Worm (Caenorhabditis elegans) whole organism, L2 larva: ENCODE data around the gene glb-19.

ENCODE experiments used
- F13H6.1 ChIP-seq: sonication (generic microtip); optimal IDR thresholded peaks from 2 replicates; lab custom pipeline; 2016; ENCODE audit warnings: missing genetic modification characterization, missing compliant biosample characterization
- R02D3.7 ChIP-seq: fragments of 150-350 bp; optimal IDR thresholded peaks from 2 replicates; lab custom pipeline; 2014; ENCODE audit warnings: missing biosample characterization, missing genetic modification characterization
- ZK546.5 ChIP-seq: sonication (generic microtip); optimal IDR thresholded peaks from 2 replicates; lab custom pipeline; 2017; ENCODE audit warnings: missing biosample characterization, missing genetic modification characterization
- alr-1 ChIP-seq: fragments of 150-350 bp; optimal IDR thresholded peaks from 2 replicates; lab custom pipeline; 2014; ENCODE audit warnings: missing biosample characterization, missing genetic modification characterization
- ama-1 ChIP-seq: fragments of 150-350 bp; optimal IDR thresholded peaks from 2 replicates; lab custom pipeline; 2018; ENCODE audit warnings: inconsistent platforms
- ceh-16 ChIP-seq: fragments of 150-350 bp; optimal IDR thresholded peaks from 2 replicates; lab custom pipeline; 2014; ENCODE audit warnings: missing biosample characterization, missing genetic modification characterization
- crh-2 ChIP-seq: sonication (generic microtip); optimal IDR thresholded peaks from 2 replicates; lab custom pipeline; 2017; ENCODE audit warnings: missing biosample characterization, missing genetic modification characterization
- dmd-4 ChIP-seq: sonication (generic microtip); optimal IDR thresholded peaks from 2 replicates; lab custom pipeline; 2017; ENCODE audit warnings: missing biosample characterization, missing genetic modification characterization
- elt-1 ChIP-seq: fragments of 150-350 bp; optimal IDR thresholded peaks from 2 replicates; lab custom pipeline; 2014; ENCODE audit warnings: missing biosample characterization, missing genetic modification characterization
- fos-1 ChIP-seq: fragments of 150-350 bp; optimal IDR thresholded peaks from 2 replicates; lab custom pipeline; 2014; ENCODE audit warnings: missing biosample characterization, missing genetic modification characterization
- gmeb-1 ChIP-seq: fragments of 150-350 bp; optimal IDR thresholded peaks from 2 replicates; lab custom pipeline; 2014; ENCODE audit warnings: missing biosample characterization, missing genetic modification characterization
- lin-39 ChIP-seq: fragments of 150-350 bp; optimal IDR thresholded peaks from 2 replicates; lab custom pipeline; 2014; ENCODE audit warnings: missing biosample characterization, missing genetic modification reagents, missing genetic modification characterization
- lsy-2 ChIP-seq, 2 experiments: fragments of 150-350 bp in 1 of 2; sonication (generic microtip) in 1 of 2; optimal IDR thresholded peaks; 2 replicates each; lab custom pipeline; 2014 to 2017; ENCODE audit warnings: missing biosample characterization in 2 of 2, missing genetic modification characterization in 2 of 2
- mbf-1 ChIP-seq: sonication (generic microtip); optimal IDR thresholded peaks from 2 replicates; lab custom pipeline; 2017; ENCODE audit warnings: missing biosample characterization, missing genetic modification characterization
- nhr-10 ChIP-seq: sonication (generic microtip); optimal IDR thresholded peaks from 2 replicates; lab custom pipeline; 2017; ENCODE audit warnings: missing biosample characterization, missing genetic modification characterization
- nhr-11 ChIP-seq: fragments of 150-350 bp; optimal IDR thresholded peaks from 2 replicates; lab custom pipeline; 2014; ENCODE audit warnings: missing biosample characterization, missing genetic modification characterization
- nhr-12 ChIP-seq: fragments of 150-350 bp; optimal IDR thresholded peaks from 2 replicates; lab custom pipeline; 2014; ENCODE audit warnings: missing biosample characterization, missing genetic modification characterization
- nhr-21 ChIP-seq: fragments of 150-350 bp; optimal IDR thresholded peaks from 2 replicates; lab custom pipeline; 2014; ENCODE audit warnings: missing biosample characterization, missing genetic modification characterization
- nhr-23 ChIP-seq: fragments of 150-350 bp; optimal IDR thresholded peaks from 2 replicates; lab custom pipeline; 2014; ENCODE audit warnings: missing biosample characterization, missing genetic modification reagents, missing genetic modification characterization
- nhr-25 ChIP-seq: fragments of 150-350 bp; sonication (generic microtip); optimal IDR thresholded peaks from 3 replicates; lab custom pipeline; 2014; ENCODE audit warnings: missing biosample characterization, missing genetic modification characterization
- nhr-6 ChIP-seq: fragments of 150-350 bp; optimal IDR thresholded peaks from 2 replicates; lab custom pipeline; 2014; ENCODE audit warnings: missing biosample characterization, missing genetic modification characterization
- nhr-77 ChIP-seq: fragments of 150-350 bp; optimal IDR thresholded peaks from 2 replicates; lab custom pipeline; 2014; ENCODE audit warnings: missing biosample characterization, missing genetic modification characterization
- peb-1 ChIP-seq: fragments of 150-350 bp; optimal IDR thresholded peaks from 2 replicates; lab custom pipeline; 2014; ENCODE audit warnings: missing biosample characterization, missing genetic modification characterization
- sem-4 ChIP-seq: fragments of 150-350 bp; optimal IDR thresholded peaks from 2 replicates; lab custom pipeline; 2014; ENCODE audit warnings: missing biosample characterization, missing genetic modification reagents, missing genetic modification characterization
- skn-1 ChIP-seq: sonication (generic microtip); optimal IDR thresholded peaks from 2 replicates; lab custom pipeline; 2017; ENCODE audit warnings: missing biosample characterization, missing genetic modification characterization
- sma-9 ChIP-seq, 2 experiments: fragments of 150-350 bp in 1 of 2; sonication (generic microtip) in 1 of 2; optimal IDR thresholded peaks; 2 replicates each; lab custom pipeline; 2014 to 2016; ENCODE audit warnings: missing genetic modification characterization in 2 of 2, mild to moderate bottlenecking in 1 of 2, missing biosample characterization in 1 of 2, missing compliant biosample characterization in 1 of 2, missing genetic modification reagents in 1 of 2, moderate library complexity in 1 of 2
- snpc-4 ChIP-seq: fragments of 150-350 bp; optimal IDR thresholded peaks from 2 replicates; lab custom pipeline; 2014; ENCODE audit warnings: missing biosample characterization, missing genetic modification characterization
- unc-39 ChIP-seq: fragments of 150-350 bp; optimal IDR thresholded peaks from 2 replicates; lab custom pipeline; 2014; ENCODE audit warnings: missing biosample characterization, missing genetic modification characterization
- unc-55 ChIP-seq: fragments of 150-350 bp; sonication (generic microtip); optimal IDR thresholded peaks from 3 replicates; lab custom pipeline; 2014; ENCODE audit warnings: missing biosample characterization, missing genetic modification reagents, missing genetic modification characterization
- zag-1 ChIP-seq: fragments of 150-350 bp; optimal IDR thresholded peaks from 2 replicates; lab custom pipeline; 2014; ENCODE audit warnings: missing biosample characterization, missing genetic modification characterization
- ztf-1 ChIP-seq: fragments of 200-800 bp; sonication (Bioruptor generic); conservative IDR thresholded peaks from 2 replicates; pipeline ENCODE4 v1.3.6; 2022; ENCODE audit warnings: missing genetic modification characterization, missing compliant biosample characterization
- ztf-11 ChIP-seq: sonication (generic microtip); optimal IDR thresholded peaks from 2 replicates; lab custom pipeline; 2017; ENCODE audit warnings: missing biosample characterization, missing genetic modification characterization
- ztf-4 ChIP-seq: fragments of 150-350 bp; optimal IDR thresholded peaks from 2 replicates; lab custom pipeline; 2014; ENCODE audit warnings: missing biosample characterization, missing genetic modification characterization

Gene glb-19

ce11 chrIV:10666523-10666922, 12.6 kb upstream of the glb-19 start, which contains the start of gene epi-1:
Gene epi-1, plus strand, starts transcription at chrIV:10666823.
- no peak for TF ChIP-seq sma-9 (GFP tag; optimal IDR thresholded peaks at IDR 0.05; lab: Kevin White, UChicago)
- no peak for TF ChIP-seq sma-9 (tag; optimal IDR thresholded peaks at IDR 0.05; lab: Kevin White, UChicago)
- TF ChIP-seq peb-1, result no peak
- TF ChIP-seq mbf-1 (tag; lab: Kevin White, UChicago), result no peak
- no peak for TF ChIP-seq dmd-4
- TF ChIP-seq nhr-6 (tag; lab: Kevin White, UChicago), result no peak
- no peak for TF ChIP-seq sem-4 (tag; lab: Kevin White, UChicago)
- no peak for TF ChIP-seq nhr-77
- no peak for TF ChIP-seq unc-39
- no peak for TF ChIP-seq ama-1

ce11 chrIV:10664134-10664533, 10.2 kb upstream of the glb-19 start, which contains the start of gene K08C7.7:
Gene K08C7.7, plus strand, starts transcription at chrIV:10664434.
- TF ChIP-seq nhr-11 (no peak), crh-2 (tag; lab: Kevin White, UChicago) (no peak), nhr-10 (tag; lab: Kevin White, UChicago) (no peak)

ce11 chrIV:10661760-10662159, 7.8 kb upstream of the glb-19 start, which contains the start of gene fmo-1:
Gene fmo-1, plus strand, starts transcription at chrIV:10661857.
- peak; percentile 8 for TF ChIP-seq gmeb-1 (tag; lab: Kevin White, UChicago)
- no peak for TF ChIP-seq skn-1
- TF ChIP-seq fos-1, result peak; percentile 52

ce11 chrIV:10661072-10661471, 7.1 kb upstream of the glb-19 start:
- TF ChIP-seq lsy-2 (tag; optimal IDR thresholded peaks at IDR 0.05; lab: Kevin White, UChicago) (no peak), fos-1 (peak; percentile 62)

ce11 chrIV:10656770-10657323, 2.9 kb upstream of the glb-19 start, which contains the start of gene K08C7.1:
Gene K08C7.1, plus strand, starts transcription at chrIV:10656812.
- no peak for TF ChIP-seq alr-1 (tag; lab: Kevin White, UChicago)
- TF ChIP-seq skn-1, result no peak
- TF ChIP-seq fos-1, result peak; percentile 31
- no peak for TF ChIP-seq nhr-12 (tag; lab: Kevin White, UChicago)
- no peak for TF ChIP-seq snpc-4 (tag; lab: Kevin White, UChicago)

ce11 chrIV:10638977-10639376, 15.0 kb downstream of the glb-19 start, which contains the start of gene F56C4.2:
Gene F56C4.2, plus strand, starts transcription at chrIV:10639277.
- TF ChIP-seq unc-39, result no peak
- TF ChIP-seq nhr-77, result no peak
- no peak for TF ChIP-seq sma-9 (GFP tag; optimal IDR thresholded peaks at IDR 0.05; lab: Kevin White, UChicago)
- TF ChIP-seq sma-9 (tag; optimal IDR thresholded peaks at IDR 0.05; lab: Kevin White, UChicago), result no peak
- no peak for TF ChIP-seq elt-1 (tag; lab: Kevin White, UChicago)
- TF ChIP-seq nhr-12 (tag; lab: Kevin White, UChicago), result no peak

ce11 chrIV:10636649-10637048, 17.3 kb downstream of the glb-19 start, which contains the start of gene F56C4.1:
Gene F56C4.1, plus strand, starts transcription at chrIV:10636949.
- TF ChIP-seq nhr-21 (tag; lab: Kevin White, UChicago), result no peak
- no peak for TF ChIP-seq lin-39 (tag; lab: Kevin White, UChicago)
- no peak for TF ChIP-seq nhr-6 (tag; lab: Kevin White, UChicago)
- no peak for TF ChIP-seq fos-1
- TF ChIP-seq ztf-1, result no peak
- TF ChIP-seq gmeb-1 (tag; lab: Kevin White, UChicago), result no peak
- TF ChIP-seq R02D3.7 (tag; lab: Kevin White, UChicago), result no peak
- no peak for TF ChIP-seq sma-9 (GFP tag; optimal IDR thresholded peaks at IDR 0.05; lab: Kevin White, UChicago)
- no peak for TF ChIP-seq sma-9 (tag; optimal IDR thresholded peaks at IDR 0.05; lab: Kevin White, UChicago)
- TF ChIP-seq nhr-25 (tag; lab: Kevin White, UChicago), result no peak
- no peak for TF ChIP-seq nhr-23 (tag; lab: Kevin White, UChicago)
- no peak for TF ChIP-seq unc-55 (GFP tag; lab: Kevin White, UChicago)
- no peak for TF ChIP-seq zag-1 (tag; lab: Kevin White, UChicago)
- TF ChIP-seq F13H6.1 (tag; lab: Kevin White, UChicago), result no peak
- no peak for TF ChIP-seq ceh-16
- TF ChIP-seq skn-1, result no peak
- no peak for TF ChIP-seq ztf-4 (tag; lab: Kevin White, UChicago)
- TF ChIP-seq ztf-11 (tag; lab: Kevin White, UChicago), result no peak
- no peak for TF ChIP-seq ZK546.5 (tag; lab: Kevin White, UChicago)
- TF ChIP-seq crh-2 (tag; lab: Kevin White, UChicago), result no peak
